Fruit fly (Drosophila melanogaster) whole organism, embryonic: ENCODE data around the gene Vajk1.

ENCODE experiments used
- ATbp ChIP-seq: fragments of 200-800 bp; sonication (Bioruptor generic); optimal IDR thresholded peaks from 2 replicates; lab custom pipeline; 2017; ENCODE audit warnings: missing biosample characterization, mild to moderate bottlenecking, missing genetic modification characterization, missing genetic modification reagents
- BtbVII ChIP-seq: fragments of 200-800 bp; sonication (Bioruptor generic); optimal IDR thresholded peaks from 3 replicates; lab custom pipeline; 2017; ENCODE audit warnings: missing biosample characterization, mild to moderate bottlenecking, missing genetic modification characterization
- C15 ChIP-seq: fragments of 200-800 bp; sonication (Bioruptor generic); IDR thresholded peaks from 3 replicates; pipeline ENCODE4 v1.3.6; 2022; ENCODE audit warnings: missing biosample characterization, missing genetic modification characterization
- CG11247 ChIP-seq: fragments of 200-800 bp; sonication (Bioruptor generic); IDR thresholded peaks from 2 replicates; pipeline ENCODE4 v1.3.6; 2022; ENCODE audit warnings: missing biosample characterization, missing genetic modification characterization
- CG11695 ChIP-seq: fragments of 200-800 bp; sonication (Bioruptor generic); IDR thresholded peaks from 3 replicates; pipeline ENCODE4 v1.3.6; 2022; ENCODE audit warnings: missing biosample characterization, missing genetic modification characterization
- CG12299 ChIP-seq: fragments of 200-800 bp; sonication (Bioruptor generic); optimal IDR thresholded peaks from 2 replicates; lab custom pipeline; 2018; ENCODE audit warnings: missing biosample characterization, mild to moderate bottlenecking, missing genetic modification characterization
- CG12744 ChIP-seq: fragments of 200-800 bp; sonication (Bioruptor generic); optimal IDR thresholded peaks from 2 replicates; lab custom pipeline; 2016; ENCODE audit warnings: missing biosample characterization, missing genetic modification characterization
- CG15601 ChIP-seq: fragments of 200-800 bp; sonication (Bioruptor generic); optimal IDR thresholded peaks from 3 replicates; lab custom pipeline; 2019; ENCODE audit warnings: missing biosample characterization, mild to moderate bottlenecking, missing genetic modification characterization, moderate library complexity
- CG17359 ChIP-seq: fragments of 200-800 bp; sonication (Bioruptor generic); optimal IDR thresholded peaks from 3 replicates; lab custom pipeline; 2018; ENCODE audit warnings: missing biosample characterization, mild to moderate bottlenecking, missing genetic modification characterization, moderate library complexity
- CG17361 ChIP-seq: fragments of 200-800 bp; sonication (Bioruptor generic); IDR thresholded peaks from 3 replicates; pipeline ENCODE4 v1.3.6; 2022; ENCODE audit warnings: missing biosample characterization, missing genetic modification characterization
- CG2116 ChIP-seq: fragments of 200-800 bp; sonication (Bioruptor generic); optimal IDR thresholded peaks from 3 replicates; lab custom pipeline; 2018; ENCODE audit warnings: missing biosample characterization, mild to moderate bottlenecking, missing genetic modification characterization
- CG2199 ChIP-seq: fragments of 200-800 bp; sonication (Bioruptor generic); IDR thresholded peaks from 3 replicates; pipeline ENCODE4 v1.3.6; 2022; ENCODE audit warnings: missing biosample characterization, missing genetic modification characterization
- CG3407 ChIP-seq: fragments of 200-800 bp; sonication (Bioruptor generic); optimal IDR thresholded peaks from 2 replicates; lab custom pipeline; 2018; ENCODE audit warnings: missing biosample characterization, mild to moderate bottlenecking, missing genetic modification characterization
- CG34224 ChIP-seq: fragments of 200-800 bp; sonication (Bioruptor generic); IDR thresholded peaks from 3 replicates; pipeline ENCODE4 v1.3.6; 2022; ENCODE audit warnings: missing biosample characterization, missing genetic modification characterization; ENCODE audit not compliant: partially characterized antibody
- CG3838 ChIP-seq: fragments of 200-800 bp; sonication (Bioruptor generic); optimal IDR thresholded peaks from 3 replicates; lab custom pipeline; 2016; ENCODE audit warnings: missing biosample characterization, missing genetic modification characterization
- CG6254 ChIP-seq: fragments of 200-800 bp; sonication (Bioruptor generic); optimal IDR thresholded peaks from 3 replicates; lab custom pipeline; 2017; ENCODE audit warnings: mild to moderate bottlenecking, missing biosample characterization, missing genetic modification reagents, missing genetic modification characterization
- CG8290 ChIP-seq, 3 experiments: fragments of 200-800 bp; sonication (Bioruptor generic); optimal IDR thresholded peaks; 2 replicates each; lab custom pipeline; 2016 to 2019; ENCODE audit warnings: missing biosample characterization in 3 of 3, missing genetic modification characterization in 3 of 3, mild to moderate bottlenecking in 2 of 3, moderate library complexity in 1 of 3
- Chrac-16 ChIP-seq: fragments of 200-800 bp; sonication (Bioruptor generic); optimal IDR thresholded peaks from 3 replicates; lab custom pipeline; 2016; ENCODE audit warnings: missing biosample characterization, missing genetic modification characterization
- HHEX ChIP-seq: fragments of 200-800 bp; sonication (Bioruptor generic); optimal IDR thresholded peaks from 3 replicates; lab custom pipeline; 2017; ENCODE audit warnings: missing biosample characterization, mild to moderate bottlenecking, missing genetic modification characterization, missing genetic modification reagents
- HLH54F ChIP-seq: fragments of 200-800 bp; sonication (Bioruptor generic); optimal IDR thresholded peaks from 3 replicates; lab custom pipeline; 2016; ENCODE audit warnings: missing biosample characterization, missing genetic modification characterization
- Hr39 ChIP-seq: fragments of >200 bp; optimal IDR thresholded peaks from 2 replicates; lab custom pipeline; 2017
- MESR4 ChIP-seq: fragments of 200-800 bp; sonication (Bioruptor generic); optimal IDR thresholded peaks from 2 replicates; lab custom pipeline; 2018; ENCODE audit warnings: missing biosample characterization, mild to moderate bottlenecking, missing genetic modification characterization, moderate library complexity
- Med ChIP-seq: fragments of 200-800 bp; sonication (Bioruptor generic); peaks from one replicate; lab custom pipeline; 2016; ENCODE audit warnings: missing biosample characterization, missing genetic modification characterization, mild to moderate bottlenecking, inconsistent platforms, moderate library complexity
- Mrtf ChIP-seq: fragments of 200-800 bp; sonication (Bioruptor generic); IDR thresholded peaks from 3 replicates; pipeline ENCODE4 v1.3.6; 2022; ENCODE audit warnings: missing biosample characterization, missing genetic modification characterization
- Pdp1 ChIP-seq, 2 experiments: fragments of 200-800 bp; sonication (Bioruptor generic); optimal IDR thresholded peaks; 3 replicates each; lab custom pipeline; 2016; ENCODE audit warnings: missing biosample characterization in 2 of 2, missing genetic modification characterization in 2 of 2, mild to moderate bottlenecking in 1 of 2, moderate library complexity in 1 of 2
- Side ChIP-seq: fragments of 200-800 bp; sonication (Bioruptor generic); optimal IDR thresholded peaks from 2 replicates; lab custom pipeline; 2016; ENCODE audit warnings: missing biosample characterization, missing genetic modification characterization
- Sox100B ChIP-seq: fragments of 200-800 bp; sonication (Bioruptor generic); optimal IDR thresholded peaks from 3 replicates; lab custom pipeline; 2018; ENCODE audit warnings: missing biosample characterization, mild to moderate bottlenecking, missing genetic modification characterization
- Vsx1 ChIP-seq: fragments of 200-800 bp; sonication (Bioruptor generic); optimal IDR thresholded peaks from 2 replicates; lab custom pipeline; 2017; ENCODE audit warnings: missing biosample characterization, mild to moderate bottlenecking, missing genetic modification characterization, missing genetic modification reagents
- al ChIP-seq: fragments of 200-800 bp; sonication (Bioruptor generic); IDR thresholded peaks from 2 replicates; pipeline ENCODE4 v1.3.6; 2022; ENCODE audit warnings: missing biosample characterization, missing genetic modification characterization
- ara ChIP-seq: fragments of 200-800 bp; sonication (Bioruptor generic); IDR thresholded peaks from 2 replicates; pipeline ENCODE4 v1.3.6; 2022; ENCODE audit warnings: missing biosample characterization, missing genetic modification characterization
- cad ChIP-seq: fragments of >200 bp; optimal IDR thresholded peaks from 2 replicates; lab custom pipeline; 2017; ENCODE audit warnings: missing biosample characterization, missing genetic modification characterization
- dan ChIP-seq: fragments of 200-800 bp; sonication (Bioruptor generic); IDR thresholded peaks from 2 replicates; pipeline ENCODE4 v1.3.6; 2022; ENCODE audit warnings: missing biosample characterization, missing genetic modification characterization
- exex ChIP-seq: fragments of 200-800 bp; sonication (Bioruptor generic); optimal IDR thresholded peaks from 4 replicates; lab custom pipeline; 2018; ENCODE audit warnings: missing biosample characterization, mild to moderate bottlenecking, missing genetic modification characterization, moderate library complexity
- gcm ChIP-seq: fragments of 200-800 bp; sonication (Bioruptor generic); optimal IDR thresholded peaks from 2 replicates; lab custom pipeline; 2019; ENCODE audit warnings: missing biosample characterization, mild to moderate bottlenecking, missing genetic modification characterization, moderate library complexity
- grn ChIP-seq: fragments of 200-800 bp; sonication (Bioruptor generic); optimal IDR thresholded peaks from 3 replicates; lab custom pipeline; 2017; ENCODE audit warnings: missing biosample characterization, missing genetic modification characterization
- ind ChIP-seq: fragments of 200-800 bp; sonication (Bioruptor generic); optimal IDR thresholded peaks from 3 replicates; lab custom pipeline; 2016; ENCODE audit warnings: missing biosample characterization, missing genetic modification characterization
- insv ChIP-seq, 2 experiments: fragments of 200-800 bp; sonication (Bioruptor generic); optimal IDR thresholded peaks; 3 replicates each; lab custom pipeline; 2016 to 2018; ENCODE audit warnings: missing biosample characterization in 2 of 2, missing genetic modification characterization in 2 of 2
- jumu ChIP-seq: fragments of 200-800 bp; sonication (Bioruptor generic); optimal IDR thresholded peaks from 3 replicates; lab custom pipeline; 2016; ENCODE audit warnings: missing biosample characterization, missing genetic modification characterization
- lab ChIP-seq: fragments of 200-800 bp; sonication (Bioruptor generic); optimal IDR thresholded peaks from 3 replicates; lab custom pipeline; 2017; ENCODE audit warnings: missing biosample characterization, missing genetic modification characterization, mild to moderate bottlenecking, moderate library complexity, missing genetic modification reagents
- nom ChIP-seq: fragments of 200-800 bp; sonication (Bioruptor generic); optimal IDR thresholded peaks from 2 replicates; lab custom pipeline; 2017; ENCODE audit warnings: missing biosample characterization, missing genetic modification characterization, mild to moderate bottlenecking, moderate library complexity, missing genetic modification reagents
- otp ChIP-seq: fragments of 200-800 bp; sonication (Bioruptor generic); IDR thresholded peaks from 3 replicates; pipeline ENCODE4, ENCODE4 v1.3.6; 2022; ENCODE audit warnings: missing biosample characterization, missing genetic modification characterization
- salm ChIP-seq: fragments of 200-800 bp; sonication (Bioruptor generic); optimal IDR thresholded peaks from 2 replicates; lab custom pipeline; 2018; ENCODE audit warnings: missing biosample characterization, mild to moderate bottlenecking, missing genetic modification characterization
- sens ChIP-seq: fragments of 200-800 bp; sonication (Bioruptor generic); peaks from one replicate; lab custom pipeline; 2016; ENCODE audit warnings: missing biosample characterization, missing genetic modification characterization
- sr ChIP-seq: fragments of 200-800 bp; sonication (Bioruptor generic); IDR thresholded peaks from 3 replicates; pipeline ENCODE4 v1.3.6; 2022; ENCODE audit warnings: missing biosample characterization, missing genetic modification characterization
- sug ChIP-seq: fragments of 200-800 bp; optimal IDR thresholded peaks from 2 replicates; lab custom pipeline; 2019; ENCODE audit warnings: missing biosample characterization, mild to moderate bottlenecking, missing genetic modification characterization, moderate library complexity
- tio ChIP-seq: fragments of 200-800 bp; sonication (Bioruptor generic); optimal IDR thresholded peaks from 2 replicates; lab custom pipeline; 2017; ENCODE audit warnings: missing biosample characterization, missing genetic modification characterization, inconsistent platforms
- twi ChIP-seq: fragments of 200-800 bp; optimal IDR thresholded peaks from 2 replicates; lab custom pipeline; 2019; ENCODE audit warnings: missing biosample characterization, mild to moderate bottlenecking, missing genetic modification characterization, moderate library complexity
- yki ChIP-seq: fragments of >200 bp; optimal IDR thresholded peaks from 3 replicates; lab custom pipeline; 2018

Vajk1 gene

DNA sequence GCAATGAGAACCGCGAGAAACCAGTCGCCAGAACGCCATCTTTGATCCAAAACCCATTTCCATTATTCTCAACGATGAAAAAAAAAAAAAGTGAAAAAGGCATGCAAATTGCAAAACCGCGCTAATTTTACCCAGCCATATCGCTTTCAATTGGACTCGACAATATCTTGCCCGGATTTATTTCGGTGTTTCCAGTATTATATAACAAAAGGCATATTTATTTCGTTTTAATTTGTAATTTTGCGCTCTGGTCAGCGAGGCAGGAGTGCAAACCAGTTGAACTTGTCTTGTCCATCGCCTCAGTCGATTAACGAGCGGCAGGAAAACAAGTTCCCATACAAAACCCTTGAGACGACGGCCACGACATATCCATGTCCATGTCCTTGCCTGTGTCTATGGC, 33.4 kb downstream of the Vajk1 start:
- TF ChIP-seq CG34224 (GFP tag; lab: Robert Waterston, UW) (no peak), CG8290 (GFP tag; optimal IDR thresholded peaks at IDR 0.05; lab: Kevin White, UChicago) (no peak), CG8290 (tag; optimal IDR thresholded peaks at IDR 0.05; lab: Kevin White, UChicago) (no peak), Pdp1 (GFP tag; optimal IDR thresholded peaks at IDR 0.05; lab: Kevin White, UChicago) (peak in 1 of 2 experiments; percentile 82), Side (no peak), CG3838 (GFP tag; lab: Kevin White, UChicago) (no peak)

DNA sequence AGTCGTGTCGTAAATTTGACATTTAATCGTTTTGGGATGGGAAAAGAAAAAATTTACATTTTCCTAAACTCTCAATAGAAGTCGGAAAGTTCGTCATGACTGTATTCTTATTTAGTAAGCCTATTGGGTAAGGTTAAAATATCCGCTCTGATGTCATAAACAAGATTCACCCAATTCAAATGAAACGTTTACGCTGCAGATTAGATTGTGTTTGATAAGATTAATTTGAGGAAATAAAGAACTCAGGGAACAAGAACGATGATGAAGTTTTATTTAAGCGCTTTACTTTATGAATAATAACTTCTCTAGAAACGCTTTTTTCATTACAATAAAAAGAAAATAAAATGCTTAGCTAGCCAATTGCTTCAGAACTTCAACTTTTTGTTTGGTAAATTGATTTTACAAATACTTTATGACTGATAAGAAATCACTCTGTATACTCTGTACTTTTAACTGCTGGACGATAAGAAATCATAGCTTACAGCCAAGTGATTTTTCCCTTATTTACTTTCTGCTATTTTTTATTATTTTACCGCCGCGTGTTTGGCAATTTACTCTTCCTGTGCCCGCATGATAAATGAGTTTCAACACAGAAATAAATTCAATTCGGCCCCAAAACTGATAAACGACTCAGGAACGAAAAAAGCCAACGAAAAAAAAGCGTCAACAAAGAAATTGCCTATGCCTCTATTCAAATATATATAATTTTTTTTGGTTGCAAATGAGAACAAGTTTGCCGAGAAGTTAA, 36.9 kb downstream of the Vajk1 start:
- TF ChIP-seq CG11695 (GFP tag; lab: Robert Waterston, UW) = no peak
- no peak for TF ChIP-seq C15 (GFP tag; lab: Robert Waterston, UW)
- no peak for TF ChIP-seq yki
- peak; percentile 23 for TF ChIP-seq salm (tag; lab: Kevin White, UChicago)
- no peak for TF ChIP-seq sr (GFP tag; lab: Robert Waterston, UW)
- TF ChIP-seq insv (GFP tag; optimal IDR thresholded peaks at IDR 0.05; lab: Kevin White, UChicago) = no peak
- peak; percentile 18 for TF ChIP-seq lab (GFP tag; lab: Kevin White, UChicago)
- TF ChIP-seq CG17361 = no peak
- peak; percentile 62 for TF ChIP-seq grn
- peak; percentile 17 for TF ChIP-seq Vsx1 (GFP tag; lab: Kevin White, UChicago)
- no peak for TF ChIP-seq jumu
- TF ChIP-seq Pdp1 (GFP tag; optimal IDR thresholded peaks at IDR 0.05; lab: Kevin White, UChicago) = peak in 1 of 2 experiments; percentile 19
- no peak for TF ChIP-seq Hr39 (lab: Kevin White, UChicago)
- no peak for TF ChIP-seq ind (GFP tag; lab: Kevin White, UChicago)
- no peak for TF ChIP-seq tio
- peak; percentile 10 for TF ChIP-seq CG6254 (GFP tag; lab: Kevin White, UChicago)
- no peak for TF ChIP-seq CG2116 (GFP tag; lab: Kevin White, UChicago)
- TF ChIP-seq CG15601 (tag; lab: Kevin White, UChicago) = peak; percentile 14
- TF ChIP-seq ATbp (GFP tag; lab: Kevin White, UChicago) = peak; percentile 30
- TF ChIP-seq CG2199 (GFP tag; lab: Robert Waterston, UW) = peak; percentile 99
- TF ChIP-seq cad (GFP tag; lab: Kevin White, UChicago) = no peak
- no peak for TF ChIP-seq Chrac-16 (GFP tag; lab: Kevin White, UChicago)
- TF ChIP-seq CG17359 = no peak
- no peak for TF ChIP-seq otp
- TF ChIP-seq CG11247 = no peak
- peak; percentile 62 for TF ChIP-seq sug (tag; lab: Kevin White, UChicago)
- peak; percentile 5 for TF ChIP-seq gcm (GFP tag; lab: Kevin White, UChicago)
- peak; percentile 35 for TF ChIP-seq nom (GFP tag; lab: Kevin White, UChicago)
- TF ChIP-seq al (GFP tag; lab: Robert Waterston, UW) = no peak
- TF ChIP-seq sens (GFP tag; lab: Kevin White, UChicago) = peak; percentile 50
- TF ChIP-seq HHEX (GFP tag; lab: Kevin White, UChicago) = peak; percentile 3
- TF ChIP-seq MESR4 = no peak
- TF ChIP-seq dan (GFP tag; lab: Robert Waterston, UW) = no peak
- no peak for TF ChIP-seq Mrtf (GFP tag; lab: Robert Waterston, UW)
- no peak for TF ChIP-seq CG3407 (GFP tag; lab: Kevin White, UChicago)
- no peak for TF ChIP-seq HLH54F (GFP tag; lab: Kevin White, UChicago)
- TF ChIP-seq ara = no peak
- peak; percentile 49 for TF ChIP-seq Med (GFP tag; lab: Kevin White, UChicago)
- TF ChIP-seq exex (tag; lab: Kevin White, UChicago) = peak; percentile 59
- TF ChIP-seq CG12299 (tag; lab: Kevin White, UChicago) = no peak
- TF ChIP-seq BtbVII (GFP tag; lab: Kevin White, UChicago) = peak; percentile 40
- TF ChIP-seq Sox100B (GFP tag; lab: Kevin White, UChicago) = peak; percentile 8
- TF ChIP-seq CG12744 = no peak
- no peak for TF ChIP-seq twi (tag; lab: Kevin White, UChicago)
